Fruit fly (Drosophila melanogaster): ENCODE results near the gene CG46394.

Gene CG46394

DNA sequence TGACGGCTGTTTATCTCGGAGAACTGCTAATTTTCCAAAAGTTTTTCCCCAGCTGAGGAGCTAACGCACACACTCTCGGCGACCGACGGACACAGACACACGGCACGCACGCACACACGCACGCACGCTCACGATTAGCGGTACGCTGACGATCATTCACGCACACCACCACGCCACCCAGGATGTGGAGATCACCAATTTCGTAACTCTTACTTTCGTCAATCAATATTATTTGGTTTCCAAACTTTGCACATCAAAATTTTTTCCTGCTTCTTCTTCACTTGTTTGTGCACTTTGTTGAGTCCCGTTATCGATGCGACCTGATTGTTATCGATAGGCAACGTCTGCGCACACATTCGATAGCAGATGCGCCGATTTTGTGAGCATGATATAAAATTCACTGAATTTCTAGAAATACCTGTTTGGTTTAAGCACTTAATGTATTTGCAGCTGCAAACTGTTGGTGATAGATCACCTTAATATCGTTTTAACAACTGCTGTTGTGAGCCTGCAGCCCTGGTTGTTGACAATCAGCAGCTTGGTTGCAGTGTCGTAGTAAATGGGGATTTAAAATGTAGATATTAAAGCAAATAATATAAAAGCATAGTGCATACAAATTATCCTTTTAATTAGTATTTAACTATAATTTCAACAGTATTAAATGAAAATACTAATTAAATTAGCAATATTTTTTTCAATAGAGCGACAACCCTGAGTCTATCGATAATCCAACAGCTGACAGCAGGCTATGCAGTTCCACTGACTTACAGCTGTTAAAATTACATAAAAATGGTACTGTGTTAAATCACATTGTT lies 38.0 kb upstream of the CG46394 start, which contains the start of the genes CG7394 and Mob2 (continued):
- 0 out of 3 replicates have a peak, but pooled peaks have one; percentile 71 for TF ChIP-seq mld (GFP tag; IDR thresholded peaks at IDR 0.05; ENCODE audit: partially characterized antibody)
- peak; percentile 96 for TF ChIP-seq Sox102F (GFP tag; optimal IDR thresholded peaks at IDR 0.05)
- TF ChIP-seq exex (tag; optimal IDR thresholded peaks at IDR 0.05) = peak; percentile 68
- peak in 1 of 2 experiments; percentile 70 for TF ChIP-seq Eip74EF (GFP tag; optimal IDR thresholded peaks at IDR 0.05)
- peak; percentile 86 for TF ChIP-seq Ets97D (GFP tag; optimal IDR thresholded peaks at IDR 0.05)
- peak; percentile 84 to 93 for TF ChIP-seq dpn (GFP tag; optimal IDR thresholded peaks at IDR 0.05)
- TF ChIP-seq Stat92E (GFP tag; optimal IDR thresholded peaks at IDR 0.05) = peak in 2 of 3 experiments; percentile 14 to 83
- TF ChIP-seq CG12236 (GFP tag; optimal IDR thresholded peaks at IDR 0.05) = peak; percentile 57
- peak; percentile 63 for TF ChIP-seq nau (GFP tag; optimal IDR thresholded peaks at IDR 0.05)
- peak; percentile 45; the same call in 1 of the 2 replicates for TF ChIP-seq ro (GFP tag; IDR thresholded peaks at IDR 0.05)
- peak; percentile 67 for TF ChIP-seq dm (GFP tag; optimal IDR thresholded peaks at IDR 0.05)
- peak; percentile 84 for TF ChIP-seq CG2202 (tag; optimal IDR thresholded peaks at IDR 0.05)
- TF ChIP-seq Sry-δ (GFP tag; optimal IDR thresholded peaks at IDR 0.05) = peak; percentile 84
- peak; percentile 93 for TF ChIP-seq CG10366 (GFP tag; IDR thresholded peaks at IDR 0.05)
- peak; percentile 38 for TF ChIP-seq CG8359 (GFP tag; optimal IDR thresholded peaks at IDR 0.05; ENCODE audit: borderline replicate concordance)
- peak; percentile 59 for TF ChIP-seq da (GFP tag; optimal IDR thresholded peaks at IDR 0.05)
- TF ChIP-seq bsh (GFP tag; optimal IDR thresholded peaks at IDR 0.05) = peak in 1 of 2 experiments; percentile 94
- peak; percentile 81 for TF ChIP-seq knrl (GFP tag; IDR thresholded peaks at IDR 0.05; ENCODE audit: partially characterized antibody)
- TF ChIP-seq CG10543 (GFP tag; optimal IDR thresholded peaks at IDR 0.05) = peak; percentile 89
- TF ChIP-seq croc (GFP tag; conservative IDR thresholded peaks at IDR 0.05) = peak; percentile 64
- TF ChIP-seq inv (GFP tag; IDR thresholded peaks at IDR 0.05; ENCODE audit: partially characterized antibody) = peak; percentile 79
- peak; percentile 61 for TF ChIP-seq CG3995 (GFP tag; optimal IDR thresholded peaks at IDR 0.05)
- TF ChIP-seq Spps (tag; optimal IDR thresholded peaks at IDR 0.05) = peak; percentile 37
- peak; percentile 84 for TF ChIP-seq CG6272 (GFP tag; IDR thresholded peaks at IDR 0.05)
- peak; percentile 92 for TF ChIP-seq CG17328 (GFP tag; IDR thresholded peaks at IDR 0.05)
- TF ChIP-seq klu (GFP tag; IDR thresholded peaks at IDR 0.05) = peak; percentile 80
- TF ChIP-seq CG1529 (GFP tag; optimal IDR thresholded peaks at IDR 0.05) = peak; percentile 63
- TF ChIP-seq Mad (GFP tag; optimal IDR thresholded peaks at IDR 0.05) = peak; percentile 84
- TF ChIP-seq gem (tag; optimal IDR thresholded peaks at IDR 0.05) = peak; percentile 94
- no peak; the same call in 1 of the 2 replicates for TF ChIP-seq crol (GFP tag; IDR thresholded peaks at IDR 0.05)
- TF ChIP-seq CG9932 (GFP tag; IDR thresholded peaks at IDR 0.05) = peak; percentile 96
- TF ChIP-seq sens-2 (GFP tag; IDR thresholded peaks at IDR 0.05) = peak; percentile 86
- peak; percentile 92 for TF ChIP-seq CG11247 (GFP tag; IDR thresholded peaks at IDR 0.05)
- TF ChIP-seq Hmx (GFP tag; optimal IDR thresholded peaks at IDR 0.05) = peak; percentile 82
- TF ChIP-seq trem (tag; optimal IDR thresholded peaks at IDR 0.05) = peak; percentile 79
- TF ChIP-seq CG16779 (GFP tag; IDR thresholded peaks at IDR 0.05) = peak; percentile 90
- TF ChIP-seq CG11093 (GFP tag; IDR thresholded peaks at IDR 0.05) = peak; percentile 86; the same call in 2 of the 3 replicates
- TF ChIP-seq CG10959 (GFP tag; IDR thresholded peaks at IDR 0.05) = peak; percentile 65
- TF ChIP-seq CG3065 (GFP tag; optimal IDR thresholded peaks at IDR 0.05) = peak; percentile 75
- TF ChIP-seq vvl (GFP tag; IDR thresholded peaks at IDR 0.05) = peak; percentile 94
- peak; percentile 86 for TF ChIP-seq tup (GFP tag; optimal IDR thresholded peaks at IDR 0.05)
- TF ChIP-seq ash1 (GFP tag; optimal IDR thresholded peaks at IDR 0.05) = peak; percentile 28
- TF ChIP-seq tgo (GFP tag; IDR thresholded peaks at IDR 0.05) = peak; percentile 89
- peak; percentile 81 for TF ChIP-seq CG3726 (GFP tag; IDR thresholded peaks at IDR 0.05)
- TF ChIP-seq CG2678 (tag; optimal IDR thresholded peaks at IDR 0.05) = peak; percentile 92
- TF ChIP-seq CG8944 (GFP tag; optimal IDR thresholded peaks at IDR 0.05) = peak; percentile 64
- peak; percentile 85 for TF ChIP-seq Bteb2 (GFP tag; optimal IDR thresholded peaks at IDR 0.05)
- TF ChIP-seq CG11398 (GFP tag; optimal IDR thresholded peaks at IDR 0.05) = no peak

Measured in whole organism, embryonic.